Fruit fly (Drosophila melanogaster) whole organism, embryonic: ENCODE data around the gene Dhc36C.

Source experiments
- Asciz ChIP-seq: fragments of 200-800 bp; sonication (Bioruptor generic); optimal IDR thresholded peaks from 2 replicates; lab custom pipeline; 2017; ENCODE audit warnings: missing biosample characterization, mild to moderate bottlenecking, missing genetic modification characterization, missing genetic modification reagents
- Atf3 ChIP-seq: fragments of 200-800 bp; sonication (Bioruptor generic); optimal IDR thresholded peaks from 3 replicates; lab custom pipeline; 2016; ENCODE audit warnings: missing biosample characterization, missing genetic modification characterization
- B-H2 ChIP-seq: fragments of 200-800 bp; sonication (Bioruptor generic); optimal IDR thresholded peaks from 2 replicates; lab custom pipeline; 2018; ENCODE audit warnings: missing biosample characterization, mild to moderate bottlenecking, missing genetic modification characterization
- Bdp1 ChIP-seq: fragments of 200-800 bp; sonication (Bioruptor generic); optimal IDR thresholded peaks from 3 replicates; lab custom pipeline; 2016; ENCODE audit warnings: missing biosample characterization, missing genetic modification characterization
- CG10274 ChIP-seq: fragments of 200-800 bp; sonication (Bioruptor generic); optimal IDR thresholded peaks from 3 replicates; lab custom pipeline; 2017; ENCODE audit warnings: missing biosample characterization, mild to moderate bottlenecking, missing genetic modification characterization
- CG10565 ChIP-seq: fragments of 200-800 bp; sonication (Bioruptor generic); optimal IDR thresholded peaks from 3 replicates; lab custom pipeline; 2016; ENCODE audit warnings: missing biosample characterization, mild to moderate bottlenecking, missing genetic modification characterization
- CG11085 ChIP-seq: fragments of 200-800 bp; sonication (Bioruptor generic); IDR thresholded peaks from 2 replicates; pipeline ENCODE4 v1.3.6; 2022; ENCODE audit warnings: missing biosample characterization, missing genetic modification characterization
- CG11093 ChIP-seq: fragments of 200-800 bp; sonication (Bioruptor generic); IDR thresholded peaks from 3 replicates; pipeline ENCODE4 v1.3.6; 2022; ENCODE audit warnings: missing biosample characterization, missing genetic modification characterization
- CG11695 ChIP-seq: fragments of 200-800 bp; sonication (Bioruptor generic); IDR thresholded peaks from 3 replicates; pipeline ENCODE4 v1.3.6; 2022; ENCODE audit warnings: missing biosample characterization, missing genetic modification characterization
- CG12659 ChIP-seq: fragments of 200-800 bp; sonication (Bioruptor generic); optimal IDR thresholded peaks from 3 replicates; lab custom pipeline; 2017; ENCODE audit warnings: mild to moderate bottlenecking, missing biosample characterization, missing genetic modification reagents, missing genetic modification characterization
- CG12744 ChIP-seq: fragments of 200-800 bp; sonication (Bioruptor generic); optimal IDR thresholded peaks from 2 replicates; lab custom pipeline; 2016; ENCODE audit warnings: missing biosample characterization, missing genetic modification characterization
- CG13123 ChIP-seq: fragments of 200-800 bp; sonication (Bioruptor generic); optimal IDR thresholded peaks from 2 replicates; lab custom pipeline; 2016; ENCODE audit warnings: missing biosample characterization, missing genetic modification characterization
- CG13287 ChIP-seq: fragments of 200-800 bp; sonication (Bioruptor generic); IDR thresholded peaks from 2 replicates; pipeline ENCODE4 v1.3.6; 2022; ENCODE audit warnings: missing biosample characterization, missing genetic modification characterization; ENCODE audit not compliant: partially characterized antibody
- CG14050 ChIP-seq: fragments of 200-800 bp; sonication (Bioruptor generic); IDR thresholded peaks from 3 replicates; pipeline ENCODE4 v1.3.6; 2022; ENCODE audit warnings: missing biosample characterization, missing genetic modification characterization
- CG15696 ChIP-seq: fragments of 200-800 bp; sonication (Bioruptor generic); optimal IDR thresholded peaks from 2 replicates; lab custom pipeline; 2019; ENCODE audit warnings: missing biosample characterization, mild to moderate bottlenecking, missing genetic modification characterization, moderate library complexity
- CG1647 ChIP-seq: fragments of 200-800 bp; sonication (Bioruptor generic); optimal IDR thresholded peaks from 3 replicates; lab custom pipeline; 2016; ENCODE audit warnings: missing biosample characterization, missing genetic modification characterization
- CG17912 ChIP-seq: fragments of 200-800 bp; sonication (Bioruptor generic); optimal IDR thresholded peaks from 2 replicates; lab custom pipeline; 2018; ENCODE audit warnings: missing biosample characterization, mild to moderate bottlenecking, missing genetic modification characterization
- CG4617 ChIP-seq: fragments of 200-800 bp; sonication (Bioruptor generic); optimal IDR thresholded peaks from 3 replicates; lab custom pipeline; 2016; ENCODE audit warnings: missing biosample characterization, missing genetic modification characterization, borderline replicate concordance
- CG5245 ChIP-seq: fragments of 200-800 bp; sonication (Bioruptor generic); optimal IDR thresholded peaks from 3 replicates; lab custom pipeline; 2016; ENCODE audit warnings: missing biosample characterization, missing genetic modification characterization
- CG6683 ChIP-seq: fragments of 200-800 bp; sonication (Bioruptor generic); optimal IDR thresholded peaks from 2 replicates; lab custom pipeline; 2017; ENCODE audit warnings: missing biosample characterization, mild to moderate bottlenecking, missing genetic modification characterization, missing genetic modification reagents
- CG6689 ChIP-seq: fragments of 200-800 bp; sonication (Bioruptor generic); IDR thresholded peaks from 2 replicates; pipeline ENCODE4 v1.3.6; 2022; ENCODE audit warnings: missing biosample characterization, missing genetic modification characterization
- CG7928 ChIP-seq: fragments of 200-800 bp; sonication (Bioruptor generic); optimal IDR thresholded peaks from 2 replicates; lab custom pipeline; 2017; ENCODE audit warnings: missing biosample characterization, mild to moderate bottlenecking, missing genetic modification characterization
- CG7963 ChIP-seq: fragments of 200-800 bp; sonication (Bioruptor generic); IDR thresholded peaks from 3 replicates; pipeline ENCODE4 v1.3.6; 2022; ENCODE audit warnings: missing biosample characterization, missing genetic modification characterization; ENCODE audit not compliant: partially characterized antibody
- CG8290 ChIP-seq, 3 experiments: fragments of 200-800 bp; sonication (Bioruptor generic); optimal IDR thresholded peaks; 2 replicates each; lab custom pipeline; 2016 to 2019; ENCODE audit warnings: missing biosample characterization in 3 of 3, missing genetic modification characterization in 3 of 3, mild to moderate bottlenecking in 2 of 3, moderate library complexity in 1 of 3
- CG9215 ChIP-seq: fragments of 200-800 bp; sonication (Bioruptor generic); IDR thresholded peaks from 2 replicates; pipeline ENCODE4 v1.3.6; 2022; ENCODE audit warnings: missing biosample characterization, missing genetic modification characterization
- CTCF ChIP-seq: fragments of 200-800 bp; sonication (Bioruptor generic); optimal IDR thresholded peaks from 2 replicates; lab custom pipeline; 2017; ENCODE audit warnings: missing biosample characterization, mild to moderate bottlenecking, missing genetic modification characterization, moderate library complexity
- Dip3 ChIP-seq: fragments of 200-800 bp; sonication (Bioruptor generic); optimal IDR thresholded peaks from 3 replicates; lab custom pipeline; 2016; ENCODE audit warnings: missing biosample characterization, missing genetic modification characterization
- ERR ChIP-seq: fragments of 200-800 bp; sonication (Bioruptor generic); optimal IDR thresholded peaks from 2 replicates; lab custom pipeline; 2016; ENCODE audit warnings: missing biosample characterization, missing genetic modification characterization
- Fer2 ChIP-seq: fragments of 200-800 bp; sonication (Bioruptor generic); optimal IDR thresholded peaks from 2 replicates; lab custom pipeline; 2018; ENCODE audit warnings: missing biosample characterization, mild to moderate bottlenecking, missing genetic modification characterization, moderate library complexity
- Hr51 ChIP-seq, 2 experiments: fragments of 200-800 bp; sonication (Bioruptor generic); optimal IDR thresholded peaks; 2 replicates in 1 of 2; 3 replicates in 1 of 2; lab custom pipeline; 2016 to 2018; ENCODE audit warnings: missing biosample characterization in 2 of 2, missing genetic modification characterization in 2 of 2, mild to moderate bottlenecking in 1 of 2, moderate library complexity in 1 of 2
- ara ChIP-seq: fragments of 200-800 bp; sonication (Bioruptor generic); IDR thresholded peaks from 2 replicates; pipeline ENCODE4 v1.3.6; 2022; ENCODE audit warnings: missing biosample characterization, missing genetic modification characterization
- ato ChIP-seq: fragments of 200-800 bp; sonication (Bioruptor generic); IDR thresholded peaks from 2 replicates; pipeline ENCODE4 v1.3.6; 2022; ENCODE audit warnings: missing biosample characterization, missing genetic modification characterization; ENCODE audit not compliant: partially characterized antibody
- bbx ChIP-seq: fragments of 200-800 bp; sonication (Bioruptor generic); IDR thresholded peaks from 2 replicates; pipeline ENCODE4 v1.3.6; 2022; ENCODE audit warnings: missing biosample characterization, missing genetic modification characterization; ENCODE audit not compliant: partially characterized antibody
- btn ChIP-seq: fragments of 200-800 bp; sonication (Bioruptor generic); optimal IDR thresholded peaks from 2 replicates; lab custom pipeline; 2016; ENCODE audit warnings: missing biosample characterization, missing genetic modification characterization
- ci ChIP-seq: fragments of 200-800 bp; sonication (Bioruptor generic); IDR thresholded peaks from 3 replicates; pipeline ENCODE4 v1.3.6; 2022; ENCODE audit warnings: missing biosample characterization, missing genetic modification characterization
- cwo ChIP-seq: fragments of 200-800 bp; sonication (Bioruptor generic); optimal IDR thresholded peaks from 3 replicates; lab custom pipeline; 2017; ENCODE audit warnings: missing biosample characterization, missing genetic modification characterization, mild to moderate bottlenecking, moderate library complexity, missing genetic modification reagents
- da ChIP-seq: fragments of 200-800 bp; sonication (Bioruptor generic); optimal IDR thresholded peaks from 2 replicates; lab custom pipeline; 2016; ENCODE audit warnings: missing biosample characterization, missing genetic modification characterization
- dan ChIP-seq: fragments of 200-800 bp; sonication (Bioruptor generic); IDR thresholded peaks from 2 replicates; pipeline ENCODE4 v1.3.6; 2022; ENCODE audit warnings: missing biosample characterization, missing genetic modification characterization
- dmrt11E ChIP-seq: fragments of 200-800 bp; sonication (Bioruptor generic); optimal IDR thresholded peaks from 3 replicates; lab custom pipeline; 2018; ENCODE audit warnings: missing biosample characterization, mild to moderate bottlenecking, missing genetic modification characterization, moderate library complexity
- gcm ChIP-seq: fragments of 200-800 bp; sonication (Bioruptor generic); optimal IDR thresholded peaks from 2 replicates; lab custom pipeline; 2019; ENCODE audit warnings: missing biosample characterization, mild to moderate bottlenecking, missing genetic modification characterization, moderate library complexity
- jigr1 ChIP-seq: fragments of 200-800 bp; sonication (Bioruptor generic); IDR thresholded peaks from 3 replicates; pipeline ENCODE4 v1.3.6; 2022; ENCODE audit warnings: missing biosample characterization, missing genetic modification characterization
- knrl ChIP-seq: fragments of 200-800 bp; sonication (Bioruptor generic); IDR thresholded peaks from 3 replicates; pipeline ENCODE4 v1.3.6; 2022; ENCODE audit warnings: missing biosample characterization, missing genetic modification characterization; ENCODE audit not compliant: partially characterized antibody
- lmd ChIP-seq: fragments of 200-800 bp; sonication (Bioruptor generic); IDR thresholded peaks from 2 replicates; pipeline ENCODE4 v1.3.6; 2022; ENCODE audit warnings: missing biosample characterization, missing genetic modification characterization
- org-1 ChIP-seq: fragments of 200-800 bp; sonication (Bioruptor generic); optimal IDR thresholded peaks from 2 replicates; lab custom pipeline; 2017; ENCODE audit warnings: missing biosample characterization, missing genetic modification characterization
- row ChIP-seq: fragments of 200-800 bp; sonication (Bioruptor generic); IDR thresholded peaks from 3 replicates; pipeline ENCODE4 v1.3.6; 2022; ENCODE audit warnings: missing biosample characterization, missing genetic modification characterization
- tin ChIP-seq: fragments of 200-800 bp; sonication (Bioruptor generic); optimal IDR thresholded peaks from 3 replicates; lab custom pipeline; 2016; ENCODE audit warnings: missing biosample characterization, missing genetic modification characterization
- unpg ChIP-seq: fragments of 200-800 bp; sonication (Bioruptor generic); optimal IDR thresholded peaks from 3 replicates; lab custom pipeline; 2018; ENCODE audit warnings: missing biosample characterization, mild to moderate bottlenecking, missing genetic modification characterization, moderate library complexity
- usp ChIP-seq: fragments of >200 bp; optimal IDR thresholded peaks from 2 replicates; lab custom pipeline; 2017; ENCODE audit warnings: missing biosample characterization, missing genetic modification characterization
- vfl ChIP-seq: fragments of 200-800 bp; sonication (Bioruptor generic); optimal IDR thresholded peaks from 2 replicates; lab custom pipeline; 2016; ENCODE audit warnings: missing biosample characterization, missing genetic modification characterization
- wor ChIP-seq: fragments of 200-800 bp; sonication (Bioruptor generic); IDR thresholded peaks from 2 replicates; pipeline ENCODE4 v1.3.6; 2022; ENCODE audit warnings: missing biosample characterization, missing genetic modification characterization

Gene Dhc36C

DNA sequence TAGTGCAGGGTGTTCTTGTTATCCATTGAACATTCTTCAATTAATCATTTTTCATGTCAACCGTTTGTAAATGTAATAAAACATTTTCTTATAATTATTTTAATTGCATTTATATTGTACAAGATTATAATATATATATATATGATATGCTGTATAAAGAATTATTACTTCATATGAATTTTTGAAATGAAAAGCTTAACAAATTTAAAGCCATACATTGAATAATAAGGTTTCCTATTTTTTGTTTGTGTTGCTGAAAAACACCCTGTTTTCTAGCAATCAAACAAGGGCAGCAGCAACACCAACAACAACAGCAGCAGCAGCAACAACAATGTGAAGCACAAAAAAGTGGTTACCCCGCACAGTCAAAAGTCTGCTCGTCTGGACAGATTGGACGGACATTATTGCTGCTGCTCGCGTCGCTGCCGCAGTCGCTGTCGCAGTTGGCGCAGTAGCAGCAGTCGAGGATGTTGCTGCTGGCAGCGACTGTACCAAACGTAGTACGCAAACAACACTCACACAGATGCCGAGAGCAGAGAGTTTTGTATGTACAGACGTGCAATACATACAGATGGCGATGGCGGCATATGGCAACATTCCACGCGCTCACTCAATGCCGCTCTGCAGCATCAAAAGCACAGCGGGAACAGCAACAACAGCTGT lies 57.0 kb downstream of the Dhc36C start:
- no peak for TF ChIP-seq CG6683
- TF ChIP-seq CG11093 (GFP tag; lab: Robert Waterston, UW), result no peak
- TF ChIP-seq CG5245, result no peak
- TF ChIP-seq bbx (GFP tag; lab: Robert Waterston, UW), result no peak
- no peak for TF ChIP-seq CG14050 (GFP tag; lab: Robert Waterston, UW)
- TF ChIP-seq Dip3 (GFP tag; lab: Kevin White, UChicago), result no peak
- no peak for TF ChIP-seq usp
- TF ChIP-seq CG8290 (GFP tag; optimal IDR thresholded peaks at IDR 0.05; lab: Kevin White, UChicago), result no peak
- TF ChIP-seq CG8290 (tag; optimal IDR thresholded peaks at IDR 0.05; lab: Kevin White, UChicago), result no peak
- TF ChIP-seq ato (GFP tag; lab: Robert Waterston, UW), result no peak
- TF ChIP-seq CG10565 (GFP tag; lab: Kevin White, UChicago), result no peak
- no peak for TF ChIP-seq ERR (GFP tag; lab: Kevin White, UChicago)
- TF ChIP-seq row, result 0 out of 3 replicates have a peak, but pooled peaks have one; percentile 26
- TF ChIP-seq da (GFP tag; lab: Kevin White, UChicago), result no peak
- no peak for TF ChIP-seq dmrt11E (tag; lab: Kevin White, UChicago)
- TF ChIP-seq CG9215, result no peak
- no peak for TF ChIP-seq CG10274 (GFP tag; lab: Kevin White, UChicago)
- no peak for TF ChIP-seq vfl (GFP tag; lab: Kevin White, UChicago)
- TF ChIP-seq CG11085, result 0 out of 2 replicates have a peak, but pooled peaks have one; percentile 8
- TF ChIP-seq cwo (GFP tag; lab: Kevin White, UChicago), result peak; percentile 32
- peak in 1 of 2 experiments; percentile 71 for TF ChIP-seq Hr51 (GFP tag; optimal IDR thresholded peaks at IDR 0.05; lab: Kevin White, UChicago)
- TF ChIP-seq CG17912, result no peak
- TF ChIP-seq gcm (GFP tag; lab: Kevin White, UChicago), result peak; percentile 35
- TF ChIP-seq Bdp1 (GFP tag; lab: Kevin White, UChicago), result no peak
- TF ChIP-seq CTCF (GFP tag; lab: Kevin White, UChicago), result no peak
- no peak for TF ChIP-seq org-1 (GFP tag; lab: Kevin White, UChicago)
- TF ChIP-seq CG7963 (GFP tag; lab: Robert Waterston, UW), result no peak
- peak; percentile 12 for TF ChIP-seq B-H2 (GFP tag; lab: Kevin White, UChicago)
- TF ChIP-seq CG1647, result no peak
- no peak for TF ChIP-seq CG6689 (GFP tag; lab: Robert Waterston, UW)
- no peak for TF ChIP-seq CG13123 (GFP tag; lab: Kevin White, UChicago)
- TF ChIP-seq Atf3, result no peak
- no peak for TF ChIP-seq CG15696 (tag; lab: Kevin White, UChicago)
- TF ChIP-seq ci, result no peak
- no peak for TF ChIP-seq tin
- TF ChIP-seq CG13287, result no peak
- TF ChIP-seq jigr1, result no peak
- TF ChIP-seq CG4617 (GFP tag; lab: Kevin White, UChicago), result no peak
- TF ChIP-seq Fer2, result no peak
- no peak for TF ChIP-seq btn (GFP tag; lab: Kevin White, UChicago)
- 0 out of 3 replicates have a peak, but pooled peaks have one; percentile 29 for TF ChIP-seq CG11695 (GFP tag; lab: Robert Waterston, UW)
- TF ChIP-seq ara (GFP tag; lab: Robert Waterston, UW), result no peak
- TF ChIP-seq CG7928 (GFP tag; lab: Kevin White, UChicago), result no peak
- TF ChIP-seq wor, result no peak
- 0 out of 2 replicates have a peak, but pooled peaks have one; percentile 20 for TF ChIP-seq lmd
- TF ChIP-seq CG12744, result no peak
- no peak for TF ChIP-seq Asciz
- no peak; the same call in 2 of the 3 replicates for TF ChIP-seq knrl (GFP tag; lab: Robert Waterston, UW)
- TF ChIP-seq unpg, result peak; percentile 55
- TF ChIP-seq CG12659 (GFP tag; lab: Kevin White, UChicago), result peak; percentile 35
- TF ChIP-seq dan, result no peak
